Worm (Caenorhabditis elegans) whole organism, mixed stage, embryonic: ENCODE data around the gene emc-1.

Experiments used
- M03D4.4 ChIP-seq: sonication (generic microtip); optimal IDR thresholded peaks from 2 replicates; lab custom pipeline; 2017; ENCODE audit warnings: mild to moderate bottlenecking, missing genetic modification characterization, missing compliant biosample characterization
- cnd-1 ChIP-seq: fragments of 200-800 bp; sonication (Bioruptor generic); optimal IDR thresholded peaks from 2 replicates; lab custom pipeline; 2018; ENCODE audit warnings: mild to moderate bottlenecking, missing genetic modification characterization, missing compliant biosample characterization
- flh-1 ChIP-seq: fragments of 200-800 bp; sonication (Bioruptor generic); optimal IDR thresholded peaks from 2 replicates; lab custom pipeline; 2018; ENCODE audit warnings: mild to moderate bottlenecking, missing genetic modification characterization, moderate library complexity, missing compliant biosample characterization
- lin-13 ChIP-seq: fragments of 150-350 bp; optimal IDR thresholded peaks from 2 replicates; lab custom pipeline; 2014; ENCODE audit warnings: missing biosample characterization, missing genetic modification characterization
- mep-1 ChIP-seq: fragments of 150-350 bp; optimal IDR thresholded peaks from 2 replicates; lab custom pipeline; 2017; ENCODE audit warnings: missing biosample characterization, missing genetic modification reagents, missing genetic modification characterization, inconsistent platforms
- mls-2 ChIP-seq: sonication (generic microtip); optimal IDR thresholded peaks from 2 replicates; lab custom pipeline; 2016; ENCODE audit warnings: mild to moderate bottlenecking, missing genetic modification characterization, moderate library complexity, missing compliant biosample characterization
- nhr-28 ChIP-seq: fragments of 150-350 bp; optimal IDR thresholded peaks from 2 replicates; lab custom pipeline; 2014; ENCODE audit warnings: missing biosample characterization, missing genetic modification characterization
- nhr-76 ChIP-seq: sonication (generic microtip); optimal IDR thresholded peaks from 2 replicates; lab custom pipeline; 2017; ENCODE audit warnings: missing biosample characterization, missing genetic modification characterization
- pha-4 ChIP-seq: fragments of 150-350 bp; optimal IDR thresholded peaks from 2 replicates; lab custom pipeline; 2018; ENCODE audit warnings: missing biosample characterization, missing genetic modification reagents, missing genetic modification characterization
- snpc-4 ChIP-seq: fragments of 150-350 bp; optimal IDR thresholded peaks from 2 replicates; lab custom pipeline; 2014; ENCODE audit warnings: missing biosample characterization, missing genetic modification characterization
- sptf-1 ChIP-seq: sonication (generic microtip); optimal IDR thresholded peaks from 2 replicates; lab custom pipeline; 2017; ENCODE audit warnings: mild to moderate bottlenecking, missing genetic modification characterization, moderate library complexity, missing compliant biosample characterization
- unc-39 ChIP-seq: fragments of 150-350 bp; optimal IDR thresholded peaks from 2 replicates; lab custom pipeline; 2014; ENCODE audit warnings: missing biosample characterization, missing genetic modification characterization
- unc-62 ChIP-seq: fragments of 150-350 bp; optimal IDR thresholded peaks from 2 replicates; lab custom pipeline; 2014; ENCODE audit warnings: missing biosample characterization, missing genetic modification reagents, missing genetic modification characterization

DNA sequence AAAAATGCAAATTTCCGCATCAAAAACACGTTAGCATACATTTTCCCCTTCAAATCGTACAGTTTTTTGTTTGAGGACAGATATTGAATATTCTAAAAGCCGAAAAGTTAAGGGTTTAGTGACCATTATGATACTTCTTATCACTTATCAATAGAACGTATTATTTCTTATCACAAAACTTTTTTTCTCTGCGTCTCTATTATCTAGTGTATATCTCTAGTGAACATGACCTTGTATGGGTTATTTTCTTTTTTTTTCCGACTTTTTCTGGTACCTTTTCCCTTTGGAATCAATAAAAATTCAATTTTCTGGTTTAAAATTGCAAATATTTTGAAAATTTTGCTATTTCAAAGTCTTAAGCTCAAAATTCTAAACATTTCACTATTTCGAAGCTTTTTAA lies 3.5 kb upstream of the emc-1 start:
- no peak for TF ChIP-seq mep-1 (tag; lab: Kevin White, UChicago)
- TF ChIP-seq unc-62 (GFP tag; lab: Kevin White, UChicago) = no peak
- TF ChIP-seq sptf-1 (tag; lab: Kevin White, UChicago) = no peak
- TF ChIP-seq nhr-28 (tag; lab: Kevin White, UChicago) = no peak
- no peak for TF ChIP-seq flh-1 (GFP tag; lab: Kevin White, UChicago)
- no peak for TF ChIP-seq snpc-4
- TF ChIP-seq cnd-1 = no peak
- no peak for TF ChIP-seq mls-2 (tag; lab: Kevin White, UChicago)
- TF ChIP-seq lin-13 (tag; lab: Kevin White, UChicago) = no peak
- TF ChIP-seq M03D4.4 = no peak
- no peak for TF ChIP-seq pha-4 (tag; lab: Kevin White, UChicago)
- no peak for TF ChIP-seq nhr-76
- no peak for TF ChIP-seq unc-39
